Worm (Caenorhabditis elegans) whole organism, early embryonic: ENCODE measurements around the gene fbxc-54.

Experiments
- B0310.2 ChIP-seq: sonication (generic microtip); optimal IDR thresholded peaks from 2 replicates; lab custom pipeline; 2016; ENCODE audit warnings: mild to moderate bottlenecking, missing genetic modification characterization, missing compliant biosample characterization
- F13C5.2 ChIP-seq: sonication (generic microtip); optimal IDR thresholded peaks from 2 replicates; lab custom pipeline; 2017; ENCODE audit warnings: mild to moderate bottlenecking, missing genetic modification characterization, inconsistent platforms, missing compliant biosample characterization
- aly-1 ChIP-seq: sonication (generic microtip); optimal IDR thresholded peaks from 2 replicates; lab custom pipeline; 2016; ENCODE audit warnings: missing genetic modification characterization, missing compliant biosample characterization
- ama-1 ChIP-seq: fragments of 150-350 bp; optimal IDR thresholded peaks from 2 replicates; lab custom pipeline; 2014
- ceh-13 ChIP-seq: fragments of 200-800 bp; sonication (Bioruptor generic); optimal IDR thresholded peaks from 2 replicates; lab custom pipeline; 2018; ENCODE audit warnings: mild to moderate bottlenecking, missing genetic modification characterization, missing compliant biosample characterization
- ceh-36 ChIP-seq: sonication (generic microtip); optimal IDR thresholded peaks from 2 replicates; lab custom pipeline; 2016; ENCODE audit warnings: missing genetic modification characterization, inconsistent platforms, missing compliant biosample characterization
- ets-7 ChIP-seq: sonication (generic microtip); optimal IDR thresholded peaks from 2 replicates; lab custom pipeline; 2016; ENCODE audit warnings: missing genotype, missing genetic modification characterization, missing compliant biosample characterization
- flt-1 ChIP-seq: fragments of 200-800 bp; sonication (Bioruptor generic); IDR thresholded peaks from 2 replicates; pipeline ENCODE4 v1.3.6; 2022; ENCODE audit warnings: missing genetic modification characterization, missing compliant biosample characterization
- hmbx-1 ChIP-seq: sonication (generic microtip); optimal IDR thresholded peaks from 2 replicates; lab custom pipeline; 2016; ENCODE audit warnings: mild to moderate bottlenecking, missing genetic modification characterization, missing compliant biosample characterization
- hmg-4 ChIP-seq: fragments of 200-800 bp; sonication (Bioruptor generic); optimal IDR thresholded peaks from 2 replicates; lab custom pipeline; 2018; ENCODE audit warnings: mild to moderate bottlenecking, missing genetic modification characterization, missing compliant biosample characterization
- hnd-1 ChIP-seq: sonication (generic microtip); optimal IDR thresholded peaks from 2 replicates; lab custom pipeline; 2016; ENCODE audit warnings: missing genetic modification characterization, missing compliant biosample characterization
- pes-1 ChIP-seq: fragments of 200-800 bp; sonication (Bioruptor generic); IDR thresholded peaks from 2 replicates; pipeline ENCODE4 v1.3.6; 2022; ENCODE audit warnings: missing genetic modification reagents, missing genetic modification characterization, missing compliant biosample characterization
- scrt-1 ChIP-seq: fragments of 200-800 bp; sonication (Bioruptor generic); IDR thresholded peaks from 2 replicates; pipeline ENCODE4 v1.3.6; 2022; ENCODE audit warnings: missing genetic modification characterization, missing compliant biosample characterization
- sea-1 ChIP-seq: fragments of 200-800 bp; sonication (Bioruptor generic); conservative IDR thresholded peaks from 2 replicates; pipeline ENCODE4 v1.3.6; 2022; ENCODE audit warnings: missing genetic modification characterization, missing compliant biosample characterization
- tbx-11 ChIP-seq: fragments of 200-800 bp; sonication (Bioruptor generic); IDR thresholded peaks from 2 replicates; pipeline ENCODE4 v1.3.6; 2022; ENCODE audit warnings: missing genetic modification characterization, missing compliant biosample characterization
- tbx-37 ChIP-seq: fragments of 200-800 bp; sonication (Bioruptor generic); conservative IDR thresholded peaks from 2 replicates; pipeline ENCODE4 v1.3.6; 2022; ENCODE audit warnings: missing genetic modification reagents, missing genetic modification characterization, missing compliant biosample characterization
- tra-4 ChIP-seq: sonication (generic microtip); optimal IDR thresholded peaks from 2 replicates; lab custom pipeline; 2017; ENCODE audit warnings: missing genetic modification characterization, missing compliant biosample characterization

fbxc-54 gene

DNA sequence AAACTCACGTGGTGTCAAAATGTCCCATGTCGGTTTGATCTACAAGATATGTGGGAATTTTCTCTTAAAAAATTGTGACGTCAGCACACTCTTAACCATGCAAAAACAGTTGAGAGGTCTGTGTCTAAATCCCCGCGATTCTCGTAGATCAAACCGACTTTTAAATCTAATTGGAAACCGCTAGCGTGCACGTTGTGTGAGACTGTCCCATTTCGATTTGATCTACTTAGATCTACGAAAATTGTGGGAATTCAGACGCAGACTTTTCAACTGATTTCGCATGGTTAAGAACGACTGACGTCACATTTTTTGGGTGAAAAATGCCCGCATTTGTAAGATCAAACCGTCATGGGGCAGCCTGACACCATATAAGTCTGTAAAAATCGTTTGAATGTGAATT is 26.4 kb downstream of the fbxc-54 start:
- TF ChIP-seq hmbx-1 (tag; lab: Kevin White, UChicago) = no peak
- no peak for TF ChIP-seq ets-7 (tag; lab: Kevin White, UChicago)
- TF ChIP-seq flt-1 (GFP tag; lab: Robert Waterston, UW) = no peak
- no peak for TF ChIP-seq hnd-1 (tag; lab: Kevin White, UChicago)
- no peak for TF ChIP-seq hmg-4
- no peak for TF ChIP-seq sea-1 (GFP tag; lab: Robert Waterston, UW)
- no peak for TF ChIP-seq F13C5.2 (tag; lab: Kevin White, UChicago)
- TF ChIP-seq tbx-37 (GFP tag; lab: Robert Waterston, UW) = no peak
- TF ChIP-seq tbx-11 (GFP tag; lab: Robert Waterston, UW) = no peak
- TF ChIP-seq ama-1 = no peak
- TF ChIP-seq pes-1 (GFP tag; lab: Robert Waterston, UW) = no peak
- TF ChIP-seq ceh-13 (GFP tag; lab: Kevin White, UChicago) = no peak
- TF ChIP-seq scrt-1 = no peak
- TF ChIP-seq aly-1 = no peak
- TF ChIP-seq B0310.2 (tag; lab: Kevin White, UChicago) = no peak
- TF ChIP-seq ceh-36 = no peak
- TF ChIP-seq tra-4 (tag; lab: Kevin White, UChicago) = no peak

DNA sequence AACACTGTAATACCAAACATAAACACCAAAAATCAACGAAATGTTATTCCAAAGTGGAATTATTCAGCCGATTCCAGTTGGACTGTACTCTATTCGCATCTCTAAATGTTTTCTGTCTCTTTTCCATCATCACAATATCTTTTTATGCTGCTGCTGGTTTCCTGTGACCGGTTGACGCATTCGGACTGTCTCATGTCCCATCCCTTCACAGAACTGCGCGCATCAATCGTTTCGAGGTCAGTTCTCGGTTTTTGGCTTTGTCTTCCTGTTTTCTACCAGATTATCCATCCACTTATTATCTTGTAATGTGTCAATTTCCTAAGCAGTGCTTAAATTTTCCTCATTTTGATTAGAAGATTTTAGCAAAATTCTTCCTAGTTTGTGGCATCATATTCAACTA is 28.5 kb downstream of the fbxc-54 start:
- TF ChIP-seq ama-1 (no peak), aly-1 (no peak), hmbx-1 (tag; lab: Kevin White, UChicago) (no peak), F13C5.2 (tag; lab: Kevin White, UChicago) (no peak), sea-1 (GFP tag; lab: Robert Waterston, UW) (no peak), flt-1 (GFP tag; lab: Robert Waterston, UW) (no peak), tra-4 (tag; lab: Kevin White, UChicago) (no peak), ceh-36 (no peak), B0310.2 (tag; lab: Kevin White, UChicago) (no peak), scrt-1 (no peak), ceh-13 (GFP tag; lab: Kevin White, UChicago) (no peak), ets-7 (tag; lab: Kevin White, UChicago) (no peak), hmg-4 (no peak), hnd-1 (tag; lab: Kevin White, UChicago) (no peak), tbx-37 (GFP tag; lab: Robert Waterston, UW) (no peak), pes-1 (GFP tag; lab: Robert Waterston, UW) (no peak)

DNA sequence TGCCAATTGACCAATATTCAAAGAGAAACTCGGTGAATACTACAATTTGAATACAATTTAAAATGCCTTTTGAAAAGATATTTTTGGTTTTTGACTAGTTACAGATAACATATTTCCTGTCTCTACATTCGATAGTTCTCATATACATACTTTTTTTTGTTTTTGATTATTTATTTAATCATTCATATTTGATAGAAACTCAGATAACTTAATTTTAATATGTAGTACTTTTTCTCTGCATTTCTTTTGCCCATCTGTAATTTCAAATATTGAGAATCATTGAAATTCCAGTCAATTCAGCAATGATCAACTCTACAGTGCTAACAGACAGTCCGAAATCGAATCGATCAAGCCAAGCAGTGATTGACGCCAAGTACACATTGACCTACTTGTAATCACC is 29.5 kb downstream of the fbxc-54 start, which contains the start of gene C23H3.2:
Gene C23H3.2, plus strand, starts transcription at position 301 of the 400 bp plus-strand sequence.
- TF ChIP-seq scrt-1 = no peak
- no peak for TF ChIP-seq ets-7 (tag; lab: Kevin White, UChicago)

DNA sequence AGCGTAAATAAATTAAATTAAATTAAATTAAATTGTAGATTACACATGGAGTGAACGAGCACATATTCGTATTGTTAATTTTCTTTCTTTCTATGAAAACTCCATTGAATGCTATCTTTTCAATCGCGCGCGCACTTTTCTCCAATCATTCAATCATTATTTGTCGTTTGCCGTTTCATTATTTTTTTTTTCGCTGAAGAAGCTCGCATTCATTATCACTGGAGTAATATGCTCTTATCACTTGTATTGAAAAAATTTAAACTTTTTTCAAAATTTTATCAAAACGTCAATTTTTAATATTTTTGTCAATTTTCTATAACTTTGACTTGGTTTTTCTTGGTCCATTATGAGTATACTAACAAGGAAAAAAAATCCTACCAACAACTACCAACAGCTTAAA is 34.0 kb downstream of the fbxc-54 start:
- TF ChIP-seq ama-1 (no peak), hmbx-1 (tag; lab: Kevin White, UChicago) (no peak), tra-4 (tag; lab: Kevin White, UChicago) (no peak), sea-1 (GFP tag; lab: Robert Waterston, UW) (no peak)

DNA sequence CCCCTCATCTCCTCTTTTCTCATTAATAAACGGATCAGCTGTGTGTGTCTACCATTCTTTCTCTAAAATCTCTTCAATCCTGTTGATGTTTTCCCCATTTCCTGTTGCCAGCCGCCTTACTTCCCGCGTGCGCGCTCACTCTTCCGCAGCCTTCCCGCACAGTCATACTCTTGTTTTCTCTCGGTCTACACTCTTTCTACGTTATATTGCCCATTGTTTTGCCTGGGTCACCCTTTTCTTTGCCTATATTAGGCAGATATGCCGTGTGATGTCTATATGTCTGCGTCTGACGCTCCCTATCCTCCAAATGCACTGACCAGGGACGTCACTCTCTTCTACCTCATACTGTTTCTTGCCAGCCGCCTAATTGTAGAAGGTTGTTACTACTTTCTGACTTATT is 34.8 kb downstream of the fbxc-54 start:
- TF ChIP-seq aly-1 (peak; percentile 39), F13C5.2 (tag; lab: Kevin White, UChicago) (peak; percentile 53), hmg-4 (peak; percentile 68), ets-7 (tag; lab: Kevin White, UChicago) (peak; percentile 34), sea-1 (GFP tag; lab: Robert Waterston, UW) (no peak), pes-1 (GFP tag; lab: Robert Waterston, UW) (0 out of 2 replicates have a peak, but pooled peaks have one; percentile 6), tra-4 (tag; lab: Kevin White, UChicago) (no peak), hmbx-1 (tag; lab: Kevin White, UChicago) (no peak), tbx-37 (GFP tag; lab: Robert Waterston, UW) (no peak), flt-1 (GFP tag; lab: Robert Waterston, UW) (no peak), ceh-13 (GFP tag; lab: Kevin White, UChicago) (no peak), hnd-1 (tag; lab: Kevin White, UChicago) (no peak), ama-1 (no peak), tbx-11 (GFP tag; lab: Robert Waterston, UW) (no peak), ceh-36 (no peak), scrt-1 (no peak), B0310.2 (tag; lab: Kevin White, UChicago) (peak; percentile 12)

DNA sequence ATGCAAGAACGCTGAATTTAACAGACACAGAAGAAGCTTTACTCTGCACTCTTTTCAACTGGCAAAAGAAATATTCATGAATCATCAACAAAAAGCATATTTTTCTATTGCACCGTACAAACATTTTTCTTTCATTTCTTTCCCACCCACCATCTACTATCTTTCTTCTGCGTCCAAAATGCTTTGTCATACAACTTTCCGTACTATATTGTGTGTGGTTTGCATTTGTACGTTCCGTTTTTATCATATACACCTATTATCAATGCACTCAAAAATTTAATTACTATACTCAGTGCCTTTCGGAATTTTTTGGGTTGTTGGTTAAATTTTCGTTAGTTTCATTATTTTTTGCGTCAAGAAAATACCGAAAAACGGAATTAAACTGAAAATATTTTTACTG is 36.1 kb downstream of the fbxc-54 start:
- TF ChIP-seq tbx-11 (GFP tag; lab: Robert Waterston, UW) (no peak), tbx-37 (GFP tag; lab: Robert Waterston, UW) (no peak), ets-7 (tag; lab: Kevin White, UChicago) (no peak), B0310.2 (tag; lab: Kevin White, UChicago) (no peak), flt-1 (GFP tag; lab: Robert Waterston, UW) (no peak), F13C5.2 (tag; lab: Kevin White, UChicago) (no peak)

DNA sequence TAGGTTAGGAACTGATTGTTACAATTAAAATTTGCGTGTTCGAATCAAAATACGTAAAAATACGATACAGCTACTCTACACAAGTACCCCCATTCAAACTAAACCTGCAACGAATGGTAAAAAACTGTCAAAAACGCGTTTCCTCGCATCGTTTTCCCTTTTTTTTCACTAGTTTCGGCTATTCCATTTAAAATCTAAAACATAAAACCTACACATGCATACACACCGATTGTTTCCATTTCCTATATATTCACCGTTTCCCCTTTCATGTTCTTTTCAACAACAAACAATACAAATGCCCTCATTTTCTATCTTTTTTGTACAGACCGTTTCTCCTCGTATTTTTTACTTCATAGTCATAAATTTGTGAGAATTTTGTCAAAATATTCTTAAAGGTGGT is 37.2 kb downstream of the fbxc-54 start:
- TF ChIP-seq pes-1 (GFP tag; lab: Robert Waterston, UW) = no peak
- no peak for TF ChIP-seq flt-1 (GFP tag; lab: Robert Waterston, UW)
- no peak for TF ChIP-seq ceh-13 (GFP tag; lab: Kevin White, UChicago)
- TF ChIP-seq hnd-1 (tag; lab: Kevin White, UChicago) = no peak
- no peak for TF ChIP-seq ama-1
- TF ChIP-seq tra-4 (tag; lab: Kevin White, UChicago) = no peak
- no peak for TF ChIP-seq tbx-37 (GFP tag; lab: Robert Waterston, UW)
- no peak for TF ChIP-seq aly-1
- no peak for TF ChIP-seq ets-7 (tag; lab: Kevin White, UChicago)
- no peak for TF ChIP-seq tbx-11 (GFP tag; lab: Robert Waterston, UW)
- TF ChIP-seq hmbx-1 (tag; lab: Kevin White, UChicago) = no peak
- no peak for TF ChIP-seq sea-1 (GFP tag; lab: Robert Waterston, UW)
- no peak for TF ChIP-seq F13C5.2 (tag; lab: Kevin White, UChicago)
- no peak for TF ChIP-seq scrt-1
